Worm (Caenorhabditis elegans) whole organism, L2 larva: ENCODE results near the gene ptr-9.

Source experiments
- C34F6.9 ChIP-seq: fragments of 150-350 bp; optimal IDR thresholded peaks from 2 replicates; lab custom pipeline; 2014; ENCODE audit warnings: missing biosample characterization, missing genetic modification characterization
- F13H6.1 ChIP-seq: sonication (generic microtip); optimal IDR thresholded peaks from 2 replicates; lab custom pipeline; 2016; ENCODE audit warnings: missing genetic modification characterization, missing compliant biosample characterization
- R02D3.7 ChIP-seq: fragments of 150-350 bp; optimal IDR thresholded peaks from 2 replicates; lab custom pipeline; 2014; ENCODE audit warnings: missing biosample characterization, missing genetic modification characterization
- alr-1 ChIP-seq: fragments of 150-350 bp; optimal IDR thresholded peaks from 2 replicates; lab custom pipeline; 2014; ENCODE audit warnings: missing biosample characterization, missing genetic modification characterization
- aly-2 ChIP-seq: fragments of 150-350 bp; optimal IDR thresholded peaks from 2 replicates; lab custom pipeline; 2014; ENCODE audit warnings: missing biosample characterization, missing genetic modification characterization
- ama-1 ChIP-seq: fragments of 150-350 bp; optimal IDR thresholded peaks from 2 replicates; lab custom pipeline; 2018; ENCODE audit warnings: inconsistent platforms
- crh-2 ChIP-seq: sonication (generic microtip); optimal IDR thresholded peaks from 2 replicates; lab custom pipeline; 2017; ENCODE audit warnings: missing biosample characterization, missing genetic modification characterization
- egl-27 ChIP-seq: sonication (generic microtip); optimal IDR thresholded peaks from 3 replicates; lab custom pipeline; 2017; ENCODE audit warnings: missing biosample characterization, missing genetic modification reagents, missing genetic modification characterization
- elt-1 ChIP-seq: fragments of 150-350 bp; optimal IDR thresholded peaks from 2 replicates; lab custom pipeline; 2014; ENCODE audit warnings: missing biosample characterization, missing genetic modification characterization
- elt-3 ChIP-seq: sonication (generic microtip); optimal IDR thresholded peaks from 2 replicates; lab custom pipeline; 2017; ENCODE audit warnings: missing biosample characterization, missing genetic modification characterization
- gmeb-1 ChIP-seq: fragments of 150-350 bp; optimal IDR thresholded peaks from 2 replicates; lab custom pipeline; 2014; ENCODE audit warnings: missing biosample characterization, missing genetic modification characterization
- lin-13 ChIP-seq: fragments of 150-350 bp; optimal IDR thresholded peaks from 2 replicates; lab custom pipeline; 2014; ENCODE audit warnings: missing biosample characterization, missing genetic modification reagents, missing genetic modification characterization
- lsy-2 ChIP-seq, 2 experiments: fragments of 150-350 bp in 1 of 2; sonication (generic microtip) in 1 of 2; optimal IDR thresholded peaks; 2 replicates each; lab custom pipeline; 2014 to 2017; ENCODE audit warnings: missing biosample characterization in 2 of 2, missing genetic modification characterization in 2 of 2
- mdl-1 ChIP-seq, 2 experiments: fragments of 150-350 bp in 1 of 2; sonication (generic microtip) in 1 of 2; optimal IDR thresholded peaks; 2 replicates each; lab custom pipeline; 2017; ENCODE audit warnings: missing biosample characterization in 2 of 2, missing genetic modification characterization in 2 of 2
- nhr-11 ChIP-seq: fragments of 150-350 bp; optimal IDR thresholded peaks from 2 replicates; lab custom pipeline; 2014; ENCODE audit warnings: missing biosample characterization, missing genetic modification characterization
- nhr-129 ChIP-seq: fragments of 150-350 bp; optimal IDR thresholded peaks from 2 replicates; lab custom pipeline; 2014; ENCODE audit warnings: missing biosample characterization, missing genetic modification characterization
- nhr-237 ChIP-seq: fragments of 150-350 bp; optimal IDR thresholded peaks from 2 replicates; lab custom pipeline; 2014; ENCODE audit warnings: missing biosample characterization, missing genetic modification characterization
- nhr-25 ChIP-seq: fragments of 150-350 bp; sonication (generic microtip); optimal IDR thresholded peaks from 3 replicates; lab custom pipeline; 2014; ENCODE audit warnings: missing biosample characterization, missing genetic modification characterization
- nhr-6 ChIP-seq: fragments of 150-350 bp; optimal IDR thresholded peaks from 2 replicates; lab custom pipeline; 2014; ENCODE audit warnings: missing biosample characterization, missing genetic modification characterization
- nhr-77 ChIP-seq: fragments of 150-350 bp; optimal IDR thresholded peaks from 2 replicates; lab custom pipeline; 2014; ENCODE audit warnings: missing biosample characterization, missing genetic modification characterization
- sem-4 ChIP-seq: fragments of 150-350 bp; optimal IDR thresholded peaks from 2 replicates; lab custom pipeline; 2014; ENCODE audit warnings: missing biosample characterization, missing genetic modification reagents, missing genetic modification characterization
- skn-1 ChIP-seq: sonication (generic microtip); optimal IDR thresholded peaks from 2 replicates; lab custom pipeline; 2017; ENCODE audit warnings: missing biosample characterization, missing genetic modification characterization
- sma-3 ChIP-seq: sonication (generic microtip); optimal IDR thresholded peaks from 2 replicates; lab custom pipeline; 2016; ENCODE audit warnings: missing genetic modification reagents, missing genetic modification characterization, missing compliant biosample characterization
- sma-9 ChIP-seq, 2 experiments: fragments of 150-350 bp in 1 of 2; sonication (generic microtip) in 1 of 2; optimal IDR thresholded peaks; 2 replicates each; lab custom pipeline; 2014 to 2016; ENCODE audit warnings: missing genetic modification characterization in 2 of 2, mild to moderate bottlenecking in 1 of 2, missing biosample characterization in 1 of 2, missing compliant biosample characterization in 1 of 2, missing genetic modification reagents in 1 of 2, moderate library complexity in 1 of 2
- unc-55 ChIP-seq: fragments of 150-350 bp; sonication (generic microtip); optimal IDR thresholded peaks from 3 replicates; lab custom pipeline; 2014; ENCODE audit warnings: missing biosample characterization, missing genetic modification reagents, missing genetic modification characterization
- unc-62 ChIP-seq: fragments of 150-350 bp; optimal IDR thresholded peaks from 2 replicates; lab custom pipeline; 2014; ENCODE audit warnings: missing biosample characterization, missing genetic modification reagents, missing genetic modification characterization
- ztf-11 ChIP-seq: sonication (generic microtip); optimal IDR thresholded peaks from 2 replicates; lab custom pipeline; 2017; ENCODE audit warnings: missing biosample characterization, missing genetic modification characterization
- ztf-4 ChIP-seq: fragments of 150-350 bp; optimal IDR thresholded peaks from 2 replicates; lab custom pipeline; 2014; ENCODE audit warnings: missing biosample characterization, missing genetic modification characterization

The ptr-9 gene

ce11 chrIII:9152950-9153349 is 8.5 kb downstream of the ptr-9 start:
- no peak for TF ChIP-seq nhr-6
- TF ChIP-seq nhr-129 = peak; percentile 69
- peak in 1 of 2 experiments; percentile 20 for TF ChIP-seq lsy-2 (tag; optimal IDR thresholded peaks at IDR 0.05; lab: Kevin White, UChicago)

DNA sequence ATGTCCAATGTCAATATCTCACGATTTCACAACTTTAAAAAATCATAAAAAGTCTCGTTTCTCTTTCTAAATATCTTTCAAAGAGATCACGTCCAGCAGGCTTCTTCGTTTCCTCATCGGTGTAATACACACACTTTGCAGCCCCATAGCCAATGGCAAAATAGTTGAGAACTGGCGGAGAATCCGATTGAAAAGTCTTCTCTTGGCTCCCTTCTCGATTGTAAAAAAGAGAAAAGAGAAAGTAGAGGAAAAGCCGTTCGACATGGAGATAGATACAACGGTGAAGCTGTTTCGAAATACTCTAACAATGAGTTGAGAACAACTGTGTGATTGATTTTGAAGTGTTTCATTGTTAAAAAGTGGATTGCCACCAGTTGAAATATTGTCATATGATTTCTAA is 9.7 kb downstream of the ptr-9 start:
- TF ChIP-seq F13H6.1 (tag; lab: Kevin White, UChicago) (peak; percentile 18), unc-55 (GFP tag; lab: Kevin White, UChicago) (no peak), ztf-4 (no peak), lin-13 (no peak), C34F6.9 (peak; percentile 54), alr-1 (tag; lab: Kevin White, UChicago) (no peak), nhr-77 (tag; lab: Kevin White, UChicago) (no peak), unc-62 (GFP tag; lab: Kevin White, UChicago) (no peak), nhr-129 (peak; percentile 50), aly-2 (no peak), mdl-1 (tag; optimal IDR thresholded peaks at IDR 0.05; lab: Kevin White, UChicago) (no peak), lsy-2 (tag; optimal IDR thresholded peaks at IDR 0.05; lab: Kevin White, UChicago) (peak in 1 of 2 experiments; percentile 27), ztf-11 (tag; lab: Kevin White, UChicago) (no peak)

ce11 chrIII:9149132-9149531 is 12.3 kb downstream of the ptr-9 start:
- TF ChIP-seq mdl-1 (tag; optimal IDR thresholded peaks at IDR 0.05; lab: Kevin White, UChicago) (no peak), C34F6.9 (no peak), sma-9 (GFP tag; optimal IDR thresholded peaks at IDR 0.05; lab: Kevin White, UChicago) (no peak), sma-9 (tag; optimal IDR thresholded peaks at IDR 0.05; lab: Kevin White, UChicago) (no peak), sma-3 (GFP tag; lab: Kevin White, UChicago) (no peak), elt-3 (tag; lab: Kevin White, UChicago) (no peak), ama-1 (lab: Kevin White, UChicago) (no peak)

- TF ChIP-seq nhr-25 (tag; lab: Kevin White, UChicago) = no peak
- no peak for TF ChIP-seq nhr-11 (tag; lab: Kevin White, UChicago)
- TF ChIP-seq ztf-4 = no peak
- no peak for TF ChIP-seq nhr-237 (tag; lab: Kevin White, UChicago)
- no peak for TF ChIP-seq egl-27 (tag; lab: Kevin White, UChicago)
- TF ChIP-seq sem-4 (tag; lab: Kevin White, UChicago) = no peak
Measured at ce11 chrIII:9145765-9146164, 15.7 kb downstream of the ptr-9 start, which contains the start of gene ZK512.8. ZK512.8 (plus strand) TSS chrIII:9146065.

- TF ChIP-seq nhr-237 (tag; lab: Kevin White, UChicago) (no peak), nhr-77 (tag; lab: Kevin White, UChicago) (no peak), nhr-25 (tag; lab: Kevin White, UChicago) (no peak), unc-55 (GFP tag; lab: Kevin White, UChicago) (peak; percentile 38), nhr-129 (no peak), lsy-2 (tag; optimal IDR thresholded peaks at IDR 0.05; lab: Kevin White, UChicago) (peak in 1 of 2 experiments; percentile 50), gmeb-1 (peak; percentile 29), C34F6.9 (peak; percentile 28), nhr-6 (no peak), crh-2 (tag; lab: Kevin White, UChicago) (peak; percentile 7), R02D3.7 (tag; lab: Kevin White, UChicago) (no peak)
Measured at ce11 chrIII:9144744-9145390, 16.6 kb downstream of the ptr-9 start, which contains the start of the genes ZK512.2 and ZK512.4. ZK512.2 (minus strand) TSS chrIII:9144794. ZK512.4 (plus strand) TSS chrIII:9145340.

- TF ChIP-seq lsy-2 (tag; optimal IDR thresholded peaks at IDR 0.05; lab: Kevin White, UChicago) = peak in 1 of 2 experiments; percentile 5
- peak; percentile 3 for TF ChIP-seq C34F6.9
- TF ChIP-seq egl-27 (tag; lab: Kevin White, UChicago) = no peak
- no peak for TF ChIP-seq nhr-25 (tag; lab: Kevin White, UChicago)
- no peak for TF ChIP-seq skn-1 (tag; lab: Kevin White, UChicago)
- no peak for TF ChIP-seq elt-1 (tag; lab: Kevin White, UChicago)
- peak; percentile 19 for TF ChIP-seq unc-55 (GFP tag; lab: Kevin White, UChicago)
- no peak for TF ChIP-seq alr-1 (tag; lab: Kevin White, UChicago)
- TF ChIP-seq aly-2 = no peak
- no peak for TF ChIP-seq sma-9 (GFP tag; optimal IDR thresholded peaks at IDR 0.05; lab: Kevin White, UChicago)
- no peak for TF ChIP-seq sma-9 (tag; optimal IDR thresholded peaks at IDR 0.05; lab: Kevin White, UChicago)
Measured at ce11 chrIII:9143911-9144310, 17.5 kb downstream of the ptr-9 start, which contains the start of gene ZK512.11. ZK512.11 (plus strand) TSS chrIII:9144211.
